Fruit fly (Drosophila melanogaster) whole organism, embryonic: Measurements from ENCODE around the gene CG43760.

Experiments
- Atf6 ChIP-seq: fragments of 200-800 bp; sonication (Bioruptor generic); IDR thresholded peaks from 2 replicates; pipeline ENCODE4 v1.3.6; 2022; ENCODE audit warnings: missing biosample characterization, missing genetic modification characterization
- Bgb ChIP-seq: fragments of 200-800 bp; sonication (Bioruptor generic); IDR thresholded peaks from 2 replicates; pipeline ENCODE4 v1.3.6; 2022; ENCODE audit warnings: missing biosample characterization, missing genetic modification characterization; ENCODE audit not compliant: partially characterized antibody
- Blimp-1 ChIP-seq: fragments of 200-800 bp; sonication (Bioruptor generic); optimal IDR thresholded peaks from 3 replicates; lab custom pipeline; 2018; ENCODE audit warnings: missing biosample characterization, missing genetic modification characterization, mild to moderate bottlenecking, moderate library complexity, missing genetic modification reagents
- CG10979 ChIP-seq: fragments of 200-800 bp; sonication (Bioruptor generic); optimal IDR thresholded peaks from 2 replicates; lab custom pipeline; 2018; ENCODE audit warnings: missing biosample characterization, mild to moderate bottlenecking, missing genetic modification characterization, moderate library complexity
- CG11723 ChIP-seq: fragments of 200-800 bp; sonication (Bioruptor generic); optimal IDR thresholded peaks from 2 replicates; lab custom pipeline; 2017; ENCODE audit warnings: missing biosample characterization, mild to moderate bottlenecking, missing genetic modification characterization
- CG12744 ChIP-seq: fragments of 200-800 bp; sonication (Bioruptor generic); optimal IDR thresholded peaks from 2 replicates; lab custom pipeline; 2016; ENCODE audit warnings: missing biosample characterization, missing genetic modification characterization
- CG13775 ChIP-seq: fragments of 200-800 bp; sonication (Bioruptor generic); optimal IDR thresholded peaks from 3 replicates; lab custom pipeline; 2017; ENCODE audit warnings: missing biosample characterization, mild to moderate bottlenecking, missing genetic modification characterization
- CG14014 ChIP-seq: fragments of 200-800 bp; sonication (Bioruptor generic); IDR thresholded peaks from 2 replicates; pipeline ENCODE4 v1.3.6; 2022; ENCODE audit warnings: missing biosample characterization, missing genetic modification characterization
- CG1603 ChIP-seq: fragments of 200-800 bp; sonication (Bioruptor generic); optimal IDR thresholded peaks from 2 replicates; lab custom pipeline; 2019; ENCODE audit warnings: missing biosample characterization, mild to moderate bottlenecking, missing genetic modification characterization, moderate library complexity
- CG17802 ChIP-seq: fragments of 200-800 bp; sonication (Bioruptor generic); optimal IDR thresholded peaks from 2 replicates; lab custom pipeline; 2018; ENCODE audit warnings: missing biosample characterization, mild to moderate bottlenecking, missing genetic modification characterization, moderate library complexity
- CG2202 ChIP-seq: fragments of 200-800 bp; sonication (Bioruptor generic); optimal IDR thresholded peaks from 2 replicates; lab custom pipeline; 2018; ENCODE audit warnings: missing biosample characterization, mild to moderate bottlenecking, missing genetic modification characterization
- CG32532 ChIP-seq: fragments of 200-800 bp; sonication (Bioruptor generic); IDR thresholded peaks from 2 replicates; pipeline ENCODE4 v1.3.6; 2022; ENCODE audit warnings: missing biosample characterization, missing genetic modification characterization
- CG3838 ChIP-seq: fragments of 200-800 bp; sonication (Bioruptor generic); optimal IDR thresholded peaks from 3 replicates; lab custom pipeline; 2016; ENCODE audit warnings: missing biosample characterization, missing genetic modification characterization
- CG6765 ChIP-seq: fragments of 200-800 bp; sonication (Bioruptor generic); optimal IDR thresholded peaks from 3 replicates; lab custom pipeline; 2017; ENCODE audit warnings: missing biosample characterization, mild to moderate bottlenecking, missing genetic modification characterization
- CG6854 ChIP-seq: fragments of 200-800 bp; sonication (Bioruptor generic); optimal IDR thresholded peaks from 3 replicates; lab custom pipeline; 2017; ENCODE audit warnings: missing biosample characterization, mild to moderate bottlenecking, missing genetic modification characterization
- CG8089 ChIP-seq: fragments of 200-800 bp; sonication (Bioruptor generic); optimal IDR thresholded peaks from 3 replicates; lab custom pipeline; 2016; ENCODE audit warnings: missing biosample characterization, missing genetic modification characterization
- CG8359 ChIP-seq: fragments of 200-800 bp; sonication (Bioruptor generic); optimal IDR thresholded peaks from 2 replicates; lab custom pipeline; 2017; ENCODE audit warnings: missing biosample characterization, mild to moderate bottlenecking, missing genetic modification characterization, borderline replicate concordance
- CG8478 ChIP-seq: fragments of >200 bp; optimal IDR thresholded peaks from 2 replicates; lab custom pipeline; 2018
- CG9609 ChIP-seq: fragments of 200-800 bp; sonication (Bioruptor generic); optimal IDR thresholded peaks from 3 replicates; lab custom pipeline; 2016; ENCODE audit warnings: missing biosample characterization, missing genetic modification characterization
- Dad ChIP-seq: fragments of 200-800 bp; sonication (Bioruptor generic); optimal IDR thresholded peaks from 3 replicates; lab custom pipeline; 2016; ENCODE audit warnings: missing biosample characterization, missing genetic modification characterization
- Dek ChIP-seq: fragments of 200-800 bp; sonication (Bioruptor generic); optimal IDR thresholded peaks from 3 replicates; lab custom pipeline; 2019; ENCODE audit warnings: missing biosample characterization, mild to moderate bottlenecking, missing genetic modification characterization, moderate library complexity
- Dfd ChIP-seq, 2 experiments: fragments of >200 bp; optimal IDR thresholded peaks; 2 replicates each; lab custom pipeline; 2017; ENCODE audit warnings: missing biosample characterization in 2 of 2, missing genetic modification characterization in 2 of 2
- Drgx ChIP-seq: fragments of 200-800 bp; sonication (Bioruptor generic); IDR thresholded peaks from 2 replicates; pipeline ENCODE4 v1.3.6; 2022; ENCODE audit warnings: missing biosample characterization, missing genetic modification characterization
- Gug ChIP-seq: fragments of 200-800 bp; sonication (Bioruptor generic); IDR thresholded peaks from 4 replicates; pipeline ENCODE4 v1.3.6; 2022; ENCODE audit warnings: missing biosample characterization, missing genetic modification characterization
- Hr78 ChIP-seq, 2 experiments: fragments of 200-800 bp in 1 of 2; fragments of >200 bp in 1 of 2; sonication (Bioruptor generic) in 1 of 2; optimal IDR thresholded peaks; 2 replicates each; lab custom pipeline; 2017 to 2019; ENCODE audit warnings: missing biosample characterization in 2 of 2, missing genetic modification characterization in 2 of 2, mild to moderate bottlenecking in 1 of 2, moderate library complexity in 1 of 2
- Hsf ChIP-seq: fragments of 200-800 bp; sonication (Bioruptor generic); optimal IDR thresholded peaks from 3 replicates; lab custom pipeline; 2016; ENCODE audit warnings: missing biosample characterization, missing genetic modification characterization
- Kr ChIP-seq: fragments of 200-800 bp; sonication (Bioruptor generic); optimal IDR thresholded peaks from 2 replicates; lab custom pipeline; 2017; ENCODE audit warnings: missing biosample characterization, mild to moderate bottlenecking, missing genetic modification characterization
- Max ChIP-seq: fragments of 200-800 bp; sonication (Bioruptor generic); optimal IDR thresholded peaks from 2 replicates; lab custom pipeline; 2016; ENCODE audit warnings: missing biosample characterization, mild to moderate bottlenecking, missing genetic modification characterization
- Meics ChIP-seq: fragments of 200-800 bp; sonication (Bioruptor generic); optimal IDR thresholded peaks from 2 replicates; lab custom pipeline; 2017; ENCODE audit warnings: missing biosample characterization, mild to moderate bottlenecking, missing genetic modification characterization
- Oaz ChIP-seq: fragments of 200-800 bp; sonication (Bioruptor generic); IDR thresholded peaks from 2 replicates; pipeline ENCODE4 v1.3.6; 2022; ENCODE audit warnings: missing biosample characterization, missing genetic modification characterization
- Opbp ChIP-seq: fragments of 200-800 bp; sonication (Bioruptor generic); IDR thresholded peaks from 3 replicates; pipeline ENCODE4 v1.3.6; 2022; ENCODE audit warnings: missing biosample characterization, missing genetic modification characterization; ENCODE audit not compliant: partially characterized antibody
- Ssrp ChIP-seq: fragments of 200-800 bp; sonication (Bioruptor generic); optimal IDR thresholded peaks from 2 replicates; lab custom pipeline; 2018; ENCODE audit warnings: missing biosample characterization, mild to moderate bottlenecking, missing genetic modification characterization, moderate library complexity
- Taf1 ChIP-seq: fragments of 200-800 bp; sonication (Bioruptor generic); IDR thresholded peaks from 2 replicates; pipeline ENCODE4 v1.3.6; 2022; ENCODE audit warnings: missing biosample characterization, missing genetic modification characterization
- cato ChIP-seq: fragments of 200-800 bp; sonication (Bioruptor generic); optimal IDR thresholded peaks from 2 replicates; lab custom pipeline; 2016; ENCODE audit warnings: missing biosample characterization, missing genetic modification characterization, borderline replicate concordance
- dmrt99B ChIP-seq: fragments of 200-800 bp; sonication (Bioruptor generic); optimal IDR thresholded peaks from 2 replicates; lab custom pipeline; 2018; ENCODE audit warnings: missing biosample characterization, mild to moderate bottlenecking, missing genetic modification characterization, moderate library complexity
- ewg ChIP-seq: fragments of 200-800 bp; sonication (Bioruptor generic); optimal IDR thresholded peaks from 3 replicates; lab custom pipeline; 2017; ENCODE audit warnings: mild to moderate bottlenecking, missing biosample characterization, missing genetic modification reagents, missing genetic modification characterization
- fd102C ChIP-seq: fragments of 200-800 bp; sonication (Bioruptor generic); optimal IDR thresholded peaks from 2 replicates; lab custom pipeline; 2018; ENCODE audit warnings: missing biosample characterization, mild to moderate bottlenecking, missing genetic modification characterization, moderate library complexity
- ham ChIP-seq: fragments of 200-800 bp; sonication (Bioruptor generic); IDR thresholded peaks from 2 replicates; pipeline ENCODE4 v1.3.6; 2022; ENCODE audit warnings: missing biosample characterization, missing genetic modification characterization
- ind ChIP-seq: fragments of 200-800 bp; sonication (Bioruptor generic); optimal IDR thresholded peaks from 3 replicates; lab custom pipeline; 2016; ENCODE audit warnings: missing biosample characterization, missing genetic modification characterization
- jumu ChIP-seq: fragments of 200-800 bp; sonication (Bioruptor generic); optimal IDR thresholded peaks from 3 replicates; lab custom pipeline; 2016; ENCODE audit warnings: missing biosample characterization, missing genetic modification characterization
- kay ChIP-seq: fragments of 200-800 bp; sonication (Bioruptor generic); optimal IDR thresholded peaks from 2 replicates; lab custom pipeline; 2016; ENCODE audit warnings: missing biosample characterization, missing genetic modification characterization
- lab ChIP-seq: fragments of 200-800 bp; sonication (Bioruptor generic); optimal IDR thresholded peaks from 3 replicates; lab custom pipeline; 2017; ENCODE audit warnings: missing biosample characterization, missing genetic modification characterization, mild to moderate bottlenecking, moderate library complexity, missing genetic modification reagents
- odd ChIP-seq: fragments of 200-800 bp; sonication (Bioruptor generic); optimal IDR thresholded peaks from 2 replicates; lab custom pipeline; 2017; ENCODE audit warnings: missing biosample characterization, mild to moderate bottlenecking, missing genetic modification characterization
- pzg ChIP-seq: fragments of 200-800 bp; sonication (Bioruptor generic); optimal IDR thresholded peaks from 3 replicates; lab custom pipeline; 2018; ENCODE audit warnings: missing biosample characterization, mild to moderate bottlenecking, missing genetic modification characterization, moderate library complexity
- slbo ChIP-seq: fragments of 200-800 bp; sonication (Bioruptor generic); IDR thresholded peaks from 2 replicates; pipeline ENCODE4 v1.3.6; 2022; ENCODE audit warnings: missing biosample characterization, missing genetic modification characterization
- slou ChIP-seq: fragments of 200-800 bp; sonication (Bioruptor generic); optimal IDR thresholded peaks from 3 replicates; lab custom pipeline; 2016; ENCODE audit warnings: missing biosample characterization, missing genetic modification characterization
- tin ChIP-seq: fragments of 200-800 bp; sonication (Bioruptor generic); optimal IDR thresholded peaks from 3 replicates; lab custom pipeline; 2016; ENCODE audit warnings: missing biosample characterization, missing genetic modification characterization
- zfh2 ChIP-seq: fragments of 200-800 bp; sonication (Bioruptor generic); optimal IDR thresholded peaks from 2 replicates; lab custom pipeline; 2016; ENCODE audit warnings: missing biosample characterization, missing genetic modification characterization

Gene CG43760

DNA sequence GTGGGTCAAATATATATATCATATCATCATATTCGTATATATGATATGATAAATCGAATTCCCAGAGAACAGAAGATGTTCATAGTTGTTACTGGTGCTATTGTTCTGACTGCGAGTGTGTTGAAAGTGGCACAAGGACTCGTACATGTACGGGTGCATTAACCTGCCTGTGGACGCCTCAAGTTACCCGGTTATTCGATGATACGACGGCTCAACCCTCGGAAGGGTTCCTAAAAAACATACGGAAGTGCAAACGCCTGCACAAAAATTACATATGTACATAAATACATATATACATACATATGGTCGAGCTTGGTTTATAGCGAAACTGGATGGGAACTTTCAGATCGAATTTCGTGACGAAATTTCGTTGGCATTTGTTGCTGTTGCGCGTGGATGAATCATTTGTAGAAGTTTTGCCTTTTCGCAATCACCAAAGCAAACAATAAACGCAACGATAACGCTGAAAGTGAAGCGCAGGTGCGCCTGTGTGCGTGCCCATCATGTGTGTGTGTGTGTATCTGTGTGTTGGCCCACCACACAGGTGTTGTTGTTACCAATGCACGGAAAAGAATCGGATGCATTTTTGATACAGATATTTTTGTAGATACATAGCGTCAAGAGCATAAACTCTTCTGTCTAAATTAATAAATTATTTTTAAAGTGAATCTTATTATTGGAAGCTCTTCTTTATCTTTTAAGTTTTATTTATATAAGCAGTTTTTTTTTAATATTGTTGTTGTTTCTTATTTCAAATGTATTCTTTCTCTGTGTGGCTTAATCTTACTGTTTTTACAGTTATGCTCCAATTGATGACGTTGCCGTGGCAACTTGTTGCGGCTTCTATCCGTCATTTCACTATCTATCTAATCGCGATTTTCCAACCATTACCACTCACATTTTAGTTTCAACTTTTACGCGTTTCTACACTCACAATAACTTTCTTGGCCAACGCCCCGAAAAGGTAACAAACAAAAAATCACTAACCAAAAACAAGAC lies 14.9 kb downstream of the CG43760 start (continued):
- peak; percentile 21 for TF ChIP-seq CG9609 (GFP tag; lab: Kevin White, UChicago)
- TF ChIP-seq CG6854 (GFP tag; lab: Kevin White, UChicago): no peak
- TF ChIP-seq CG3838 (GFP tag; lab: Kevin White, UChicago): no peak
- peak; percentile 53 for TF ChIP-seq CG13775 (GFP tag; lab: Kevin White, UChicago)
- TF ChIP-seq ham (GFP tag; lab: Robert Waterston, UW): no peak
- no peak for TF ChIP-seq zfh2 (GFP tag; lab: Kevin White, UChicago)
- peak; percentile 44; the same call in 2 of the 4 replicates for TF ChIP-seq Gug (GFP tag; lab: Robert Waterston, UW)
- TF ChIP-seq Kr (GFP tag; lab: Kevin White, UChicago): no peak
- TF ChIP-seq Dek (tag; lab: Kevin White, UChicago): peak; percentile 44
- no peak for TF ChIP-seq Hr78 (GFP tag; optimal IDR thresholded peaks at IDR 0.05; lab: Kevin White, UChicago)
- peak; percentile 37 for TF ChIP-seq kay (GFP tag; lab: Kevin White, UChicago)
- TF ChIP-seq ewg (GFP tag; lab: Kevin White, UChicago): peak; percentile 34
- peak; percentile 16 for TF ChIP-seq slou (GFP tag; lab: Kevin White, UChicago)
- no peak for TF ChIP-seq jumu
- TF ChIP-seq Bgb (GFP tag; lab: Robert Waterston, UW): no peak
- peak; percentile 21 for TF ChIP-seq CG8359 (GFP tag; lab: Kevin White, UChicago)
- peak; percentile 55 for TF ChIP-seq tin (GFP tag; lab: Kevin White, UChicago)
- TF ChIP-seq Taf1: peak; percentile 46; the same call in 1 of the 2 replicates
- no peak for TF ChIP-seq CG12744 (GFP tag; lab: Kevin White, UChicago)
- TF ChIP-seq CG1603: no peak
- peak; percentile 20 for TF ChIP-seq Dad
- TF ChIP-seq Dfd (GFP tag; optimal IDR thresholded peaks at IDR 0.05; lab: Kevin White, UChicago): no peak
- TF ChIP-seq slbo (GFP tag; lab: Robert Waterston, UW): peak; percentile 62
- TF ChIP-seq CG2202 (tag; lab: Kevin White, UChicago): peak; percentile 25
- peak; percentile 56 for TF ChIP-seq Hsf (GFP tag; lab: Kevin White, UChicago)
- peak; percentile 68 for TF ChIP-seq lab
- TF ChIP-seq ind (GFP tag; lab: Kevin White, UChicago): peak; percentile 63
- peak; percentile 76 for TF ChIP-seq CG14014 (GFP tag; lab: Robert Waterston, UW)
- peak; percentile 81 for TF ChIP-seq Blimp-1
- TF ChIP-seq CG6765 (GFP tag; lab: Kevin White, UChicago): peak; percentile 27
- TF ChIP-seq CG32532 (GFP tag; lab: Robert Waterston, UW): peak; percentile 59; the same call in 1 of the 2 replicates
- peak; percentile 86 for TF ChIP-seq Drgx
- TF ChIP-seq Atf6 (GFP tag; lab: Robert Waterston, UW): peak; percentile 74
- TF ChIP-seq dmrt99B (tag; lab: Kevin White, UChicago): peak; percentile 84
- TF ChIP-seq fd102C (GFP tag; lab: Kevin White, UChicago): no peak
- no peak for TF ChIP-seq CG8478 (lab: Kevin White, UChicago)
- TF ChIP-seq pzg (GFP tag; lab: Kevin White, UChicago): no peak
- TF ChIP-seq Max (GFP tag; lab: Kevin White, UChicago): peak; percentile 48
- TF ChIP-seq CG11723 (GFP tag; lab: Kevin White, UChicago): peak; percentile 56
- peak; percentile 76 for TF ChIP-seq CG10979 (tag; lab: Kevin White, UChicago)
- peak; percentile 60 for TF ChIP-seq cato (GFP tag; lab: Kevin White, UChicago)
- peak; percentile 13 for TF ChIP-seq CG17802 (tag; lab: Kevin White, UChicago)
- TF ChIP-seq odd: peak; percentile 59
- TF ChIP-seq CG8089 (GFP tag; lab: Kevin White, UChicago): peak; percentile 48
- TF ChIP-seq Ssrp (tag; lab: Kevin White, UChicago): peak; percentile 72
- TF ChIP-seq Meics: peak; percentile 62
- no peak for TF ChIP-seq Opbp (GFP tag; lab: Robert Waterston, UW)
- 0 out of 2 replicates have a peak, but pooled peaks have one; percentile 48 for TF ChIP-seq Oaz
